Worm (Caenorhabditis elegans): ENCODE measurements around the gene F26A1.9.

- TF ChIP-seq ets-4 (tag; optimal IDR thresholded peaks at IDR 0.05) (no peak), pha-4 (tag; optimal IDR thresholded peaks at IDR 0.05) (no peak), pros-1 (tag; optimal IDR thresholded peaks at IDR 0.05) (no peak)
These were observed 8.1 kb upstream of the F26A1.9 start, which contains the start of the genes acbp-7 and F26A1.19 for ce11 chrIII:4837429-4837828.
